Worm (Caenorhabditis elegans) whole organism, young adult: ENCODE measurements around the gene srh-283.

ENCODE experiments used
- him-1 ChIP-seq: sonication (generic microtip); optimal IDR thresholded peaks from 2 replicates; lab custom pipeline; 2016; ENCODE audit warnings: missing genotype, missing genetic modification reagents, missing genetic modification characterization, missing compliant biosample characterization
- lir-1 ChIP-seq: fragments of 200-800 bp; sonication (Bioruptor generic); conservative IDR thresholded peaks from 2 replicates; pipeline ENCODE4 v1.3.6; 2022; ENCODE audit warnings: missing genetic modification reagents, missing genetic modification characterization, missing compliant biosample characterization
- nhr-80 ChIP-seq: sonication (generic microtip); optimal IDR thresholded peaks from 2 replicates; lab custom pipeline; 2016; ENCODE audit warnings: missing genetic modification characterization, missing compliant biosample characterization
- repo-1 ChIP-seq: sonication (generic microtip); optimal IDR thresholded peaks from 2 replicates; lab custom pipeline; 2017; ENCODE audit warnings: mild to moderate bottlenecking, missing genetic modification characterization, missing compliant biosample characterization

- no peak for TF ChIP-seq lir-1 (GFP tag; lab: Robert Waterston, UW)
- TF ChIP-seq nhr-80 (tag; lab: Kevin White, UChicago): no peak
- TF ChIP-seq him-1: no peak
- TF ChIP-seq repo-1: no peak
Measured at ce11 chrV:17810053-17810452, 44.9 kb downstream of the srh-283 start, which contains the start of gene srh-296.
